Fruit fly (Drosophila melanogaster): ENCODE results near the gene CG13288.

DNA sequence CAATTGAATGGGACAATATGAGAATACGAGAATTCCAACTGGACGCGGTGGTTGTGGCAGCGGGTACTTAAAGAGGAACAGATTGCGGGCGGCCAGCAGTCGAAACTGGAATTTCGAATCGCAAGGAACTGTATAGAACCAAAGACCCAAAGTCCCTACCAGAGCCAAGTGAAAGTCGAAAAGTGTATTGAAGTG, 25.1 kb upstream of the CG13288 start, which contains the start of gene CG13287:
- TF ChIP-seq CG12768 (GFP tag; optimal IDR thresholded peaks at IDR 0.05) (no peak), CG33017 (tag; optimal IDR thresholded peaks at IDR 0.05) (no peak), kay (GFP tag; ENCODE audit: borderline replicate concordance) (no peak), CG5204 (GFP tag; optimal IDR thresholded peaks at IDR 0.05) (no peak), pad (GFP tag; optimal IDR thresholded peaks at IDR 0.05) (no peak), tj (GFP tag; optimal IDR thresholded peaks at IDR 0.05) (no peak), CG1620 (GFP tag; optimal IDR thresholded peaks at IDR 0.05) (no peak), CG7045 (GFP tag; optimal IDR thresholded peaks at IDR 0.05) (no peak)

All from whole organism, adult.